Fruit fly (Drosophila melanogaster): ENCODE results near the gene CG9813.

Gene CG9813

dm6 chr3R:13425470-13426033 is 46.0 kb upstream of the CG9813 start, which contains the start of gene Act87E (continued):
- TF ChIP-seq CG18011 (GFP tag; optimal IDR thresholded peaks at IDR 0.05) (no peak), br (optimal IDR thresholded peaks at IDR 0.05) (no peak), Abd-B (GFP tag; optimal IDR thresholded peaks at IDR 0.05) (peak; percentile 55), CG15514 (GFP tag; optimal IDR thresholded peaks at IDR 0.05) (no peak), Dad (GFP tag; optimal IDR thresholded peaks at IDR 0.05) (no peak), CG15601 (tag; optimal IDR thresholded peaks at IDR 0.05) (peak; percentile 73), CG2129 (GFP tag; IDR thresholded peaks at IDR 0.05; ENCODE audit: partially characterized antibody) (no peak), Ravus (GFP tag; IDR thresholded peaks at IDR 0.05) (no peak; the same call in 1 of the 2 replicates), fd102C (GFP tag; optimal IDR thresholded peaks at IDR 0.05) (no peak), vvl (GFP tag; IDR thresholded peaks at IDR 0.05) (0 out of 2 replicates have a peak, but pooled peaks have one; percentile 15), Six4 (GFP tag; optimal IDR thresholded peaks at IDR 0.05) (peak; percentile 40), dan (GFP tag; IDR thresholded peaks at IDR 0.05) (no peak), CG3407 (GFP tag; optimal IDR thresholded peaks at IDR 0.05) (peak; percentile 54), Hand (GFP tag; optimal IDR thresholded peaks at IDR 0.05) (no peak), Adf1 (GFP tag; IDR thresholded peaks at IDR 0.05) (no peak), Deaf1 (tag; optimal IDR thresholded peaks at IDR 0.05) (peak; percentile 27), Kr (GFP tag; optimal IDR thresholded peaks at IDR 0.05) (no peak), CG1529 (GFP tag; optimal IDR thresholded peaks at IDR 0.05) (peak; percentile 42), ranshi (GFP tag; IDR thresholded peaks at IDR 0.05) (no peak; the same call in 1 of the 2 replicates), ase (GFP tag; IDR thresholded peaks at IDR 0.05) (no peak), CG5245 (GFP tag; optimal IDR thresholded peaks at IDR 0.05) (no peak), pros (GFP tag; optimal IDR thresholded peaks at IDR 0.05) (peak; percentile 16), CG10366 (GFP tag; IDR thresholded peaks at IDR 0.05) (0 out of 2 replicates have a peak, but pooled peaks have one; percentile 32), Awh (GFP tag; IDR thresholded peaks at IDR 0.05) (no peak), CG4730 (GFP tag; IDR thresholded peaks at IDR 0.05) (0 out of 2 replicates have a peak, but pooled peaks have one; percentile 19), CG7839 (tag; optimal IDR thresholded peaks at IDR 0.05) (peak; percentile 78), CG10147 (GFP tag; optimal IDR thresholded peaks at IDR 0.05) (peak; percentile 2), D (optimal IDR thresholded peaks at IDR 0.05) (no peak), D (GFP tag; optimal IDR thresholded peaks at IDR 0.05) (peak; percentile 67), pho (GFP tag; optimal IDR thresholded peaks at IDR 0.05) (no peak), dysf (GFP tag; IDR thresholded peaks at IDR 0.05) (peak; percentile 65; the same call in 2 of the 3 replicates), vfl (GFP tag; optimal IDR thresholded peaks at IDR 0.05) (no peak), btn (GFP tag; optimal IDR thresholded peaks at IDR 0.05) (no peak), fd96Cb (tag; optimal IDR thresholded peaks at IDR 0.05) (peak; percentile 75), fru (optimal IDR thresholded peaks at IDR 0.05) (no peak), eve (GFP tag; optimal IDR thresholded peaks at IDR 0.05) (no peak), CG30403 (GFP tag; optimal IDR thresholded peaks at IDR 0.05) (peak; percentile 79), CG11696 (GFP tag; IDR thresholded peaks at IDR 0.05) (no peak), Xbp1 (GFP tag; optimal IDR thresholded peaks at IDR 0.05) (peak; percentile 52), sob (GFP tag; IDR thresholded peaks at IDR 0.05) (no peak), wor (GFP tag; IDR thresholded peaks at IDR 0.05) (peak; percentile 15; the same call in 1 of the 2 replicates), CG8478 (optimal IDR thresholded peaks at IDR 0.05) (no peak), CG7357 (GFP tag; IDR thresholded peaks at IDR 0.05) (peak; percentile 62; the same call in 2 of the 3 replicates), CG2678 (tag; optimal IDR thresholded peaks at IDR 0.05) (peak; percentile 87), CG9876 (GFP tag; optimal IDR thresholded peaks at IDR 0.05) (no peak), danr (GFP tag; IDR thresholded peaks at IDR 0.05) (0 out of 2 replicates have a peak, but pooled peaks have one; percentile 49), gsb-n (tag; optimal IDR thresholded peaks at IDR 0.05) (peak; percentile 77), CG12071 (GFP tag; optimal IDR thresholded peaks at IDR 0.05) (no peak), phol (tag; optimal IDR thresholded peaks at IDR 0.05) (peak; percentile 86), CG3995 (GFP tag; optimal IDR thresholded peaks at IDR 0.05) (no peak), h (optimal IDR thresholded peaks at IDR 0.05) (no peak), onecut (GFP tag; IDR thresholded peaks at IDR 0.05) (no peak)
